Worm (Caenorhabditis elegans): Measurements from ENCODE around the gene T24B8.7.

Gene T24B8.7

ce11 chrII:8991602-8992001, 61.9 kb downstream of the T24B8.7 start:
- no peak for TF ChIP-seq sma-3 (GFP tag; optimal IDR thresholded peaks at IDR 0.05)
- peak; percentile 91 for TF ChIP-seq fos-1 (tag; optimal IDR thresholded peaks at IDR 0.05)

All from whole organism, L2 larva.